Worm (Caenorhabditis elegans): ENCODE data around the gene gst-38.
"Not testable (repeated sequence)": the region's sequence is repeated elsewhere in the genome, so short reads cannot be mapped to it uniquely, and the experiment has no call there.

gst-38 gene

ce11 chrV:15914774-15915173 lies 1.1 kb downstream of the gst-38 start:
- no peak for TF ChIP-seq T22C8.4 (GFP tag; IDR thresholded peaks at IDR 0.05)
- TF ChIP-seq ztf-23 (GFP tag; IDR thresholded peaks at IDR 0.05), result no peak
- no peak for TF ChIP-seq ref-1 (GFP tag; conservative IDR thresholded peaks at IDR 0.05)
- TF ChIP-seq flt-1 (GFP tag; IDR thresholded peaks at IDR 0.05), result no peak
- no peak for TF ChIP-seq ztf-29 (GFP tag; IDR thresholded peaks at IDR 0.05)
- no peak for TF ChIP-seq med-1 (GFP tag; optimal IDR thresholded peaks at IDR 0.05; ENCODE audit: insufficient read depth)
- TF ChIP-seq klf-2 (GFP tag; conservative IDR thresholded peaks at IDR 0.05), result no peak
- TF ChIP-seq tab-1 (GFP tag; IDR thresholded peaks at IDR 0.05), result no peak
- no peak for TF ChIP-seq cog-1 (tag; optimal IDR thresholded peaks at IDR 0.05)

DNA sequence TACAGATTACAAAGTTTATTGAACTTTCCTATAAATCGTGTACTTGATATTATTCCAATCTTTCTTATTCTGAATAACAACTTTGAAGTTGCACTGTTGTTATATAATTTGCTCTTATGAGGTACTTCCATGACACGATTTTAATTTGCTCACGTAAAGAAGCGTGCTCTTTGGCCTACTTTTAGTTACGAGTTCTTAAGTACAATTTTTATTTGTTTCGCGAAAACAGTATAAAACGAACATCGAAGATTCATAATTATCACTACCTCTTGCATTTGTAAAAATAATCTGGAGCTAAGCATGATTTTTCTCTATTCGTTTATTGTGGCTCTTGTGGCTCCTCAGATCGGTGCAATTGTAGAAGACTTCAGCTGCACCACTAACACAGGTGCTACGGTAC lies 2.2 kb downstream of the gst-38 start, which contains the start of gene F35E8.7:
Gene F35E8.7, plus strand, starts transcription at position 301 of the 400 bp plus-strand sequence.
- no peak for TF ChIP-seq cog-1 (tag; optimal IDR thresholded peaks at IDR 0.05)
- TF ChIP-seq ztf-23 (GFP tag; IDR thresholded peaks at IDR 0.05), result no peak
- no peak for TF ChIP-seq tab-1 (GFP tag; IDR thresholded peaks at IDR 0.05)
- no peak for TF ChIP-seq ztf-29 (GFP tag; IDR thresholded peaks at IDR 0.05)
- TF ChIP-seq med-1 (GFP tag; optimal IDR thresholded peaks at IDR 0.05; ENCODE audit: insufficient read depth), result no peak
- TF ChIP-seq flt-1 (GFP tag; IDR thresholded peaks at IDR 0.05), result no peak
- no peak for TF ChIP-seq klf-2 (GFP tag; conservative IDR thresholded peaks at IDR 0.05)
- no peak for TF ChIP-seq ref-1 (GFP tag; conservative IDR thresholded peaks at IDR 0.05)

- TF ChIP-seq ztf-23 (GFP tag; IDR thresholded peaks at IDR 0.05) (no peak), ref-1 (GFP tag; conservative IDR thresholded peaks at IDR 0.05) (no peak), ztf-29 (GFP tag; IDR thresholded peaks at IDR 0.05) (no peak), med-1 (GFP tag; optimal IDR thresholded peaks at IDR 0.05; ENCODE audit: insufficient read depth) (no peak), flt-1 (GFP tag; IDR thresholded peaks at IDR 0.05) (no peak), cog-1 (tag; optimal IDR thresholded peaks at IDR 0.05) (no peak), T22C8.4 (GFP tag; IDR thresholded peaks at IDR 0.05) (no peak), tab-1 (GFP tag; IDR thresholded peaks at IDR 0.05) (no peak), klf-2 (GFP tag; conservative IDR thresholded peaks at IDR 0.05) (no peak)
Measured at ce11 chrV:15912677-15913076, 3.2 kb downstream of the gst-38 start.

- no peak for TF ChIP-seq ztf-29 (GFP tag; IDR thresholded peaks at IDR 0.05)
- TF ChIP-seq ref-1 (GFP tag; conservative IDR thresholded peaks at IDR 0.05), result no peak
- no peak for TF ChIP-seq klf-2 (GFP tag; conservative IDR thresholded peaks at IDR 0.05)
- TF ChIP-seq T22C8.4 (GFP tag; IDR thresholded peaks at IDR 0.05), result no peak
- no peak for TF ChIP-seq med-1 (GFP tag; optimal IDR thresholded peaks at IDR 0.05; ENCODE audit: insufficient read depth)
- no peak for TF ChIP-seq flt-1 (GFP tag; IDR thresholded peaks at IDR 0.05)
- no peak for TF ChIP-seq tab-1 (GFP tag; IDR thresholded peaks at IDR 0.05)
- no peak for TF ChIP-seq cog-1 (tag; optimal IDR thresholded peaks at IDR 0.05)
- no peak for TF ChIP-seq ztf-23 (GFP tag; IDR thresholded peaks at IDR 0.05)
Measured at ce11 chrV:15911848-15912247, 4.0 kb downstream of the gst-38 start, which contains the start of gene F35E8.6. F35E8.6 (plus strand) TSS chrV:15912148.

ce11 chrV:15905530-15905929 lies 10.3 kb downstream of the gst-38 start, which contains the start of the genes F35E8.1 and F35E8.2:
F35E8.1 (minus strand) TSS chrV:15905630.
F35E8.2 (plus strand) TSS chrV:15905661.
- not testable (repeated sequence) for TF ChIP-seq tab-1 (GFP tag; IDR thresholded peaks at IDR 0.05); ref-1 (GFP tag; conservative IDR thresholded peaks at IDR 0.05); ztf-29 (GFP tag; IDR thresholded peaks at IDR 0.05)

ce11 chrV:15900564-15900963 lies 15.3 kb downstream of the gst-38 start:
- no peak for TF ChIP-seq med-1 (GFP tag; optimal IDR thresholded peaks at IDR 0.05; ENCODE audit: insufficient read depth)

ce11 chrV:15899696-15900095 lies 16.2 kb downstream of the gst-38 start, which contains the start of gene T06C12.14:
T06C12.14 (plus strand) TSS chrV:15899996.
- TF ChIP-seq flt-1 (GFP tag; IDR thresholded peaks at IDR 0.05), result no peak
- TF ChIP-seq T22C8.4 (GFP tag; IDR thresholded peaks at IDR 0.05), result no peak
- no peak for TF ChIP-seq ztf-29 (GFP tag; IDR thresholded peaks at IDR 0.05)
- TF ChIP-seq tab-1 (GFP tag; IDR thresholded peaks at IDR 0.05), result no peak
- TF ChIP-seq ref-1 (GFP tag; conservative IDR thresholded peaks at IDR 0.05), result no peak
- no peak for TF ChIP-seq klf-2 (GFP tag; conservative IDR thresholded peaks at IDR 0.05)

DNA sequence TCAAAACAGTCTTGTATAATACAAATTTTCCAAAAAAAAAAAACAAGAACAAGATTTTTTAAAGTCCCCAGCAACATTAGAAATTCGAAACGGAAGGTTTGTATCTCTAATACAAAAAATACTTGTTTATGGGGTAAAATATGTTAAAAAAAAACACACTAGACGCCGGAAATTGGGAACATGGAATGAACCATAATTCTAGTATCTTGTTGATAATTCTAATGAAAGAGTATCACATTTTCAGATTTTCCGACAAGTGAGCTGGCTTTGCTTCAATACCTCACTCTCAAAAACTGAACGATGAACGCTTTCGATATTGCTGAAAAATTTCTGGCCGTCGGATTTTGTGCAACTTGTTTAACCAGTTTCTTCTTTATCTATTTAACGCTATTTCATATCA lies 18.2 kb downstream of the gst-38 start, which contains the start of gene str-60:
Gene str-60, plus strand, starts transcription at position 301 of the 400 bp plus-strand sequence.
- TF ChIP-seq tab-1 (GFP tag; IDR thresholded peaks at IDR 0.05), result no peak

DNA sequence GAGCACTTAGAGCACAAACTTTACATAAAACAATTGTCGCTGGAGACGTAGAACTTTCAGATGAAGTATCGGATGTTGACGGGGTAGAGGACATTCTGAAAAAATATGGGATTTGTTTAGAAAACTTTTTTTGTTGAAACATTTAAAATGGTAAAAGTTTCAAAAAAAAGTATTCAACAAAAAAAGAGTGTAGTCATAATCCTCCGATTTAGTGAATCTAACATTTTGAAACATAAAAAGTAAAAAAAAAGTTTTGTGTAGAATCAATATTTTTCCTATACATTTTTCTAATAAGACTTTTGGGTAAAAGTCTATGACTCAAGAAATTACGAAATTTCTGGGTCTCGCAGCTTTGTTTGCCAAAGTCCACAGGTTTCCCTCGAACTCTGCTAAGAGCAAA lies 19.2 kb downstream of the gst-38 start, which contains the start of gene nhr-213:
Gene nhr-213, minus strand, starts transcription at position 101 of the 400 bp plus-strand sequence.
- TF ChIP-seq med-1 (GFP tag; optimal IDR thresholded peaks at IDR 0.05; ENCODE audit: insufficient read depth) (no peak), tab-1 (GFP tag; IDR thresholded peaks at IDR 0.05) (no peak), ztf-23 (GFP tag; IDR thresholded peaks at IDR 0.05) (no peak), klf-2 (GFP tag; conservative IDR thresholded peaks at IDR 0.05) (no peak), T22C8.4 (GFP tag; IDR thresholded peaks at IDR 0.05) (no peak), flt-1 (GFP tag; IDR thresholded peaks at IDR 0.05) (no peak), ztf-29 (GFP tag; IDR thresholded peaks at IDR 0.05) (no peak), cog-1 (tag; optimal IDR thresholded peaks at IDR 0.05) (no peak)

ce11 chrV:15892696-15893095 lies 23.2 kb downstream of the gst-38 start, which contains the start of gene T06C12.11:
T06C12.11 (plus strand) TSS chrV:15892996.
- TF ChIP-seq klf-2 (GFP tag; conservative IDR thresholded peaks at IDR 0.05) (no peak), ztf-23 (GFP tag; IDR thresholded peaks at IDR 0.05) (no peak)

- TF ChIP-seq tab-1 (GFP tag; IDR thresholded peaks at IDR 0.05), result no peak
Measured at ce11 chrV:15891761-15892160, 24.1 kb downstream of the gst-38 start, which contains the start of gene T06C12.12. T06C12.12 (plus strand) TSS chrV:15892061.
